Worm (Caenorhabditis elegans): ENCODE data around the gene F46C8.3.

Gene F46C8.3

DNA sequence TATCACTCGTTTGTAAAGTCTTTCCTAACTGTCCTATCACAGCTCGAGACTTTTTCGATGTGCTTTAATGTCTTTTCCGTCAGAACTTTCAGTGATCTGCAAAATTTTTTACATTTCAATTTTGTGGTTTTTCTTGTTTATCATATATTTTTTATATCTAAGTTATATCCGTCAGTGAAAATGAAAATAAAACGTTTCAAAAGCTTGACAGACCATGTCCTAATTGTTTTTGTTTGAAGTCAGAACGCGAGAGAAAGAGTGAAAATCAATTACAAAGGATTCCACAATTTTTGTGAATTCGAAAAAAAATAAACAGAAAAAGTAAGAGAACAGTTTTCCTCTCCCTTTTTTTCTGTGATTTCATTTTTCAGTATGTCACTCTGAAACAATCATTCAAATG, 22.8 kb downstream of the F46C8.3 start, which contains the start of gene F46C8.1:
F46C8.1 (plus strand) TSS at position 301 of the 400 bp plus-strand sequence.
- TF ChIP-seq hmbx-1 (tag; optimal IDR thresholded peaks at IDR 0.05) (no peak), B0310.2 (tag; optimal IDR thresholded peaks at IDR 0.05) (no peak)

DNA sequence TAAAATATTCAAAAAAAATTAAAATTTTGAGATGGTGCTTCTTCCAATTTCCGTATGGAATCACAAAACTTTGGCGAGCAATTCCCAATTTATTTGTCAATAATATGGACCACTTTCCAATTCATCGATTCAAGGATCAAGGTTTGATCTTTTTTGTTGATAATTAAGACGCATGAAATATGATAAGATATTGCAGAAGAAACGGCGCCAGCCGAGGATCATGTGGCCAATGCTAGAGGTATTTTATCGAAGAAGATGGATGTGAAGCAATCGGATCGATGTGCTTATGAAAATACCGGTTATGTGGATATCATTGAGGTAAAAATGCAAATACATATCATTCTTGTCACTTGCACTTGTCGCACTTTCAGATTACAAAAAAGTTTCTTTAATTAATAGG, 25.1 kb downstream of the F46C8.3 start:
- TF ChIP-seq scrt-1 (GFP tag; IDR thresholded peaks at IDR 0.05) (no peak), tra-4 (tag; optimal IDR thresholded peaks at IDR 0.05) (no peak), tbx-11 (GFP tag; IDR thresholded peaks at IDR 0.05) (no peak), pes-1 (GFP tag; IDR thresholded peaks at IDR 0.05) (no peak), hnd-1 (tag; optimal IDR thresholded peaks at IDR 0.05) (no peak), ceh-13 (GFP tag; optimal IDR thresholded peaks at IDR 0.05) (no peak), ceh-36 (tag; optimal IDR thresholded peaks at IDR 0.05) (no peak), B0310.2 (tag; optimal IDR thresholded peaks at IDR 0.05) (no peak), ets-7 (tag; optimal IDR thresholded peaks at IDR 0.05) (no peak), tbx-37 (GFP tag; conservative IDR thresholded peaks at IDR 0.05) (no peak), aly-1 (tag; optimal IDR thresholded peaks at IDR 0.05) (no peak), hmbx-1 (tag; optimal IDR thresholded peaks at IDR 0.05) (no peak), ama-1 (optimal IDR thresholded peaks at IDR 0.05) (no peak), flt-1 (GFP tag; IDR thresholded peaks at IDR 0.05) (no peak), F13C5.2 (tag; optimal IDR thresholded peaks at IDR 0.05) (no peak), hmg-4 (GFP tag; optimal IDR thresholded peaks at IDR 0.05) (no peak), sea-1 (GFP tag; conservative IDR thresholded peaks at IDR 0.05) (no peak)

- no peak for TF ChIP-seq sea-1 (GFP tag; conservative IDR thresholded peaks at IDR 0.05)
- TF ChIP-seq pes-1 (GFP tag; IDR thresholded peaks at IDR 0.05) = no peak
- TF ChIP-seq ama-1 (optimal IDR thresholded peaks at IDR 0.05) = no peak
Measured at ce11 chrX:7553331-7553730, 28.0 kb downstream of the F46C8.3 start.

DNA sequence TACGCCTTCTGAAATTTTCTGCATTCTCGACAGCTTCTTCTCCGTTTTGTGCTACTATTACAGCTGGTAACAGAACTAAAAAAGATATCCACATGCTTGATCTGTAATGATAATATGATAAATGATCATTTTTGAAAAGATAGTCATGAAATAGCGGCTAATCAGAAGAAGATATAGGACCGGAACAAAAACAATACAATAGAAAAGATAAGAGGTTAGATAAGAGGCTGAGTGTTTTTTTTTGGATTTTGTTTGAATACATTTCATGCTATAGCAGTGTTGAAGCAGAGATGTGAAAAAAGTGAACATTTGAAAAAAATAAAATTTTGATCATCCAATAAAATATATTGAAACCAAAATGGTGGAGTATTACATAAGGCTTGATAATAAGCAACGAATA, 29.0 kb downstream of the F46C8.3 start, which contains the start of gene F46C8.8:
F46C8.8 (minus strand) TSS at position 101 of the 400 bp plus-strand sequence.
- TF ChIP-seq ceh-13 (GFP tag; optimal IDR thresholded peaks at IDR 0.05) (no peak), B0310.2 (tag; optimal IDR thresholded peaks at IDR 0.05) (no peak), tbx-11 (GFP tag; IDR thresholded peaks at IDR 0.05) (no peak), sea-1 (GFP tag; conservative IDR thresholded peaks at IDR 0.05) (no peak), ceh-36 (tag; optimal IDR thresholded peaks at IDR 0.05) (no peak), pes-1 (GFP tag; IDR thresholded peaks at IDR 0.05) (no peak), ets-7 (tag; optimal IDR thresholded peaks at IDR 0.05) (no peak), ama-1 (optimal IDR thresholded peaks at IDR 0.05) (no peak), scrt-1 (GFP tag; IDR thresholded peaks at IDR 0.05) (no peak), aly-1 (tag; optimal IDR thresholded peaks at IDR 0.05) (no peak), hmbx-1 (tag; optimal IDR thresholded peaks at IDR 0.05) (no peak), flt-1 (GFP tag; IDR thresholded peaks at IDR 0.05) (no peak), tra-4 (tag; optimal IDR thresholded peaks at IDR 0.05) (no peak), hmg-4 (GFP tag; optimal IDR thresholded peaks at IDR 0.05) (no peak), F13C5.2 (tag; optimal IDR thresholded peaks at IDR 0.05) (no peak), hnd-1 (tag; optimal IDR thresholded peaks at IDR 0.05) (no peak), tbx-37 (GFP tag; conservative IDR thresholded peaks at IDR 0.05) (no peak)

DNA sequence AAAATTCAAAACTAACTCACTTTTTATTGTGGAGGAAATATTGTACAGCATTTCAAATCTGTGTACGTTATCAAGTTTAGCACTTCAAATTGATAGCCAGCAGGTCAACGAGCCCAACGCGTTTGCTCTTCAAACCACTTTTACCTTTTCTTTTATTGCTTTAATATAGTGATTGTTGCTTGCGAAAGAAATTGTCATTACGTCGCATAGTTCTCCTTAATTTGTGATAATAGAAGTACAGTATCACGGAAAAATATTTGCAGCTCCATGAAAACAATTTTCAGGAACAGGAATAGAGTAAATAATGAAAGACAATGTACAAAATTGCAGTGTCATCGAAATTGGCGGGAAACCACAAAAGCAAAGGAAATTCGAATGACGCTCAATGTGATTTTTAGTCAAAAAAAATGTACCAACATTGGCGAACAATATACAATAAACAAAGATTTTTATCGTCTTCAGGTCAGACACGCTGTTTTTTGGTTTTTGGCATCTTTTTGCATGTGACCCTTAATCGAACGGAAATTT, 33.6 kb downstream of the F46C8.3 start, which contains the start of the genes PDB1.1 and F08C6.5:
PDB1.1 (minus strand) TSS at position 158 of the 528 bp plus-strand sequence.
F08C6.5 (plus strand) TSS at position 478 of the 528 bp plus-strand sequence.
- no peak for TF ChIP-seq hmg-4 (GFP tag; optimal IDR thresholded peaks at IDR 0.05)
- TF ChIP-seq B0310.2 (tag; optimal IDR thresholded peaks at IDR 0.05) = no peak
- no peak for TF ChIP-seq flt-1 (GFP tag; IDR thresholded peaks at IDR 0.05)
- TF ChIP-seq ceh-13 (GFP tag; optimal IDR thresholded peaks at IDR 0.05) = no peak
- no peak for TF ChIP-seq ama-1 (optimal IDR thresholded peaks at IDR 0.05)
- no peak for TF ChIP-seq F13C5.2 (tag; optimal IDR thresholded peaks at IDR 0.05)
- TF ChIP-seq scrt-1 (GFP tag; IDR thresholded peaks at IDR 0.05) = no peak
- no peak for TF ChIP-seq sea-1 (GFP tag; conservative IDR thresholded peaks at IDR 0.05)
- TF ChIP-seq aly-1 (tag; optimal IDR thresholded peaks at IDR 0.05) = no peak
- no peak for TF ChIP-seq ceh-36 (tag; optimal IDR thresholded peaks at IDR 0.05)
- TF ChIP-seq ets-7 (tag; optimal IDR thresholded peaks at IDR 0.05) = no peak
- no peak for TF ChIP-seq pes-1 (GFP tag; IDR thresholded peaks at IDR 0.05)
- TF ChIP-seq tbx-37 (GFP tag; conservative IDR thresholded peaks at IDR 0.05) = no peak
- TF ChIP-seq tra-4 (tag; optimal IDR thresholded peaks at IDR 0.05) = no peak

DNA sequence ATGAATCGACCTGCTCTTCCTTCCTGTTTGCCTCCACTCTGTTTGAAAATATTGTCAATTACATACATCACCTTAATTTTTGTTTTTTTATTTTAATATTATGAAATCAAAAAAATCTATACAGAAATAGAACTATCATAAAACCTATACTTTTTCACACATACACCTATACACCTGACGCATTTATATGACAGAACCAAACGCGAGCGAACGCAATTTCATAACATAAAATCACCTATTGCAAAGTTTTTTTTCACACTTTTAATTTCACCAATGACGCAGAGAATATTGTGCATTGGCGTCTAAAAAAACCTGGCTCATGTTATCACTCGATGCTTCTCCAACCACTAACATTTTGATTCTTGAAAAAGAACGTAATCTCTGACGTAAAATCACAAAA, 36.6 kb downstream of the F46C8.3 start:
- no peak for TF ChIP-seq hmbx-1 (tag; optimal IDR thresholded peaks at IDR 0.05)
- no peak for TF ChIP-seq ama-1 (optimal IDR thresholded peaks at IDR 0.05)
- no peak for TF ChIP-seq hnd-1 (tag; optimal IDR thresholded peaks at IDR 0.05)
- no peak for TF ChIP-seq F13C5.2 (tag; optimal IDR thresholded peaks at IDR 0.05)
- TF ChIP-seq hmg-4 (GFP tag; optimal IDR thresholded peaks at IDR 0.05) = no peak
- no peak for TF ChIP-seq scrt-1 (GFP tag; IDR thresholded peaks at IDR 0.05)
- TF ChIP-seq B0310.2 (tag; optimal IDR thresholded peaks at IDR 0.05) = no peak
- no peak for TF ChIP-seq pes-1 (GFP tag; IDR thresholded peaks at IDR 0.05)
- no peak for TF ChIP-seq tbx-11 (GFP tag; IDR thresholded peaks at IDR 0.05)

DNA sequence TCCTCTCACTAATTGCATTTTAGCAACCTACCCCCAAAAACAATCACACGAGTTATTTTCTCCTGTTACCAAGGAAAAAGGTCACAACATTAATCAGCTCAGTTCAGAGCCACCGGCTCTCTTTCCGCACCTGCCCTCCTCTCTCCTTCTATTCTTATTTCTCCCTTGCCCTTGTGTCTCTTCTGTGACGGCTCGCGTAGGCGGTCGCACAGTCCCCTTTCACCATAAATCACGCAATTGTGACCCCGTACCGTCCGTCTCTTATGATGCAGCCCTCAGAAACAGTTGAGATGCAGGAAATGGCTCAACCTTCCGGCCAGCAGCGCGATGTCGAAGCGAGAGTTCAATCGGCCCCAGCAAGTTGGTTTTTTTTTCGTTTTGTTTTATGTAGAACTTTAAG, 37.3 kb downstream of the F46C8.3 start, which contains the start of gene sto-1:
sto-1 (plus strand) TSS at position 200 of the 400 bp plus-strand sequence.
- no peak for TF ChIP-seq tbx-11 (GFP tag; IDR thresholded peaks at IDR 0.05)
- TF ChIP-seq ets-7 (tag; optimal IDR thresholded peaks at IDR 0.05) = peak; percentile 41
- no peak for TF ChIP-seq hnd-1 (tag; optimal IDR thresholded peaks at IDR 0.05)
- peak; percentile 73 for TF ChIP-seq aly-1 (tag; optimal IDR thresholded peaks at IDR 0.05)
- no peak for TF ChIP-seq sea-1 (GFP tag; conservative IDR thresholded peaks at IDR 0.05)
- TF ChIP-seq hmg-4 (GFP tag; optimal IDR thresholded peaks at IDR 0.05) = peak; percentile 74
- TF ChIP-seq ceh-36 (tag; optimal IDR thresholded peaks at IDR 0.05) = no peak

ce11 chrX:7563425-7563824, 38.1 kb downstream of the F46C8.3 start:
- TF ChIP-seq B0310.2 (tag; optimal IDR thresholded peaks at IDR 0.05) (no peak), sea-1 (GFP tag; conservative IDR thresholded peaks at IDR 0.05) (no peak), tbx-37 (GFP tag; conservative IDR thresholded peaks at IDR 0.05) (no peak), hmbx-1 (tag; optimal IDR thresholded peaks at IDR 0.05) (no peak), flt-1 (GFP tag; IDR thresholded peaks at IDR 0.05) (no peak), aly-1 (tag; optimal IDR thresholded peaks at IDR 0.05) (no peak), hmg-4 (GFP tag; optimal IDR thresholded peaks at IDR 0.05) (no peak), tra-4 (tag; optimal IDR thresholded peaks at IDR 0.05) (no peak), ceh-13 (GFP tag; optimal IDR thresholded peaks at IDR 0.05) (no peak)

Data from whole organism, early embryonic.